Fruit fly (Drosophila melanogaster): ENCODE data around the gene Usp1.

DNA sequence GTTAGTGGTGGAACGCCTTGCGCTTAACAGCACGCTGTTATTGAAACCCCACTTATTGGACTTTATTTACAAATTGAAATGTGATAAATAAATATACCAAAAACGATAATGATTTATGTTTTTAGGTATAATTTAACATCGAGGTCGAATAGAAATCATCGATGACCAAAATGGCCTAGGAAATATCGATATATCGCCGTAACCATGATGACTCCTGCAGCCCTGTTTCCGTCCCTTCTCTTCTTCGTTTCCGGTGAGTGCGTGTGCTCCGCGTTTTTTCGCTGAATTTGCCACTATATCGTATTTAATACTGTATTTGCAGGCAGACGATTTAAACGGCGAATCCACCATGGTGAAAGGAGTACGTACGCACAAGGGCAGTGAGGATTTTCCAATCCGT is 9.0 kb upstream of the Usp1 start, which contains the start of gene eEF1gamma:
- TF ChIP-seq psq (optimal IDR thresholded peaks at IDR 0.05), result no peak
- TF ChIP-seq Myc (optimal IDR thresholded peaks at IDR 0.05), result no peak

Data from Kc167 (cell line).